Worm (Caenorhabditis elegans) whole organism, young adult: ENCODE data around the gene fbxc-49.

Experiments
- B0261.1 ChIP-seq: sonication (generic microtip); optimal IDR thresholded peaks from 2 replicates; lab custom pipeline; 2016; ENCODE audit warnings: mild to moderate bottlenecking, missing genetic modification characterization, moderate library complexity, missing compliant biosample characterization
- D2030.7 ChIP-seq: fragments of 200-800 bp; sonication (Bioruptor generic); IDR thresholded peaks from 2 replicates; pipeline ENCODE4 v1.3.6; 2022; ENCODE audit warnings: missing genetic modification reagents, missing genetic modification characterization, missing compliant biosample characterization
- F49E8.2 ChIP-seq: sonication (generic microtip); optimal IDR thresholded peaks from 3 replicates; lab custom pipeline; 2017; ENCODE audit warnings: missing genetic modification characterization, mild to moderate bottlenecking, missing compliant biosample characterization, antibody characterized with exemption, moderate library complexity; ENCODE audit not compliant: insufficient read depth
- F55B11.4 ChIP-seq: sonication (generic microtip); optimal IDR thresholded peaks from 2 replicates; lab custom pipeline; 2016; ENCODE audit warnings: missing compliant biosample characterization, missing genetic modification characterization, borderline replicate concordance; ENCODE audit not compliant: insufficient read depth
- K12H6.12 ChIP-seq: fragments of 200-800 bp; sonication (Bioruptor generic); optimal IDR thresholded peaks from 2 replicates; lab custom pipeline; 2018; ENCODE audit warnings: mild to moderate bottlenecking, missing genetic modification characterization, missing compliant biosample characterization
- T26A5.8 ChIP-seq: sonication (generic microtip); optimal IDR thresholded peaks from 2 replicates; lab custom pipeline; 2016; ENCODE audit warnings: missing genetic modification characterization, missing compliant biosample characterization
- Y53G8AR.9 ChIP-seq: fragments of 200-800 bp; sonication (Bioruptor generic); conservative IDR thresholded peaks from 2 replicates; pipeline ENCODE4 v1.3.6; 2022; ENCODE audit warnings: missing genetic modification reagents, missing genetic modification characterization, missing compliant biosample characterization
- Y67H2A.10 ChIP-seq: fragments of 200-800 bp; sonication (Bioruptor generic); conservative IDR thresholded peaks from 2 replicates; pipeline ENCODE4 v1.3.6; 2022; ENCODE audit warnings: missing genetic modification reagents, missing genetic modification characterization, missing compliant biosample characterization
- Y95B8A.8 ChIP-seq: fragments of 200-800 bp; sonication (Bioruptor generic); IDR thresholded peaks from 2 replicates; pipeline ENCODE4 v1.3.6; 2022; ENCODE audit warnings: missing genetic modification reagents, missing genetic modification characterization, missing compliant biosample characterization
- ama-1 ChIP-seq, 3 experiments: fragments of 150-350 bp in 1 of 3; sonication (generic microtip) in 2 of 3; optimal IDR thresholded peaks; 2 replicates each; lab custom pipeline; 2014 to 2018; ENCODE audit warnings: missing biosample characterization in 2 of 3, missing genetic modification characterization in 2 of 3, missing genetic modification reagents in 2 of 3
- athp-1 ChIP-seq: sonication (generic microtip); optimal IDR thresholded peaks from 2 replicates; lab custom pipeline; 2017; ENCODE audit warnings: mild to moderate bottlenecking, missing genetic modification characterization, missing compliant biosample characterization
- attf-6 ChIP-seq: fragments of 200-800 bp; sonication (Bioruptor generic); IDR thresholded peaks from 2 replicates; pipeline ENCODE4 v1.3.6; 2022; ENCODE audit warnings: missing genetic modification reagents, missing genetic modification characterization, missing compliant biosample characterization
- bed-1 ChIP-seq: fragments of 200-800 bp; sonication (Bioruptor generic); IDR thresholded peaks from 2 replicates; pipeline ENCODE4 v1.3.6; 2022; ENCODE audit warnings: missing genetic modification reagents, missing genetic modification characterization, missing compliant biosample characterization
- cebp-1 ChIP-seq, 2 experiments: fragments of 200-800 bp in 1 of 2; sonication (Bioruptor generic) in 1 of 2; sonication (generic microtip) in 1 of 2; IDR thresholded peaks in 1 of 2; optimal IDR thresholded peaks in 1 of 2; 2 replicates each; pipeline versions ENCODE4 v1.3.6 to Lab custom; 2017 to 2022; ENCODE audit warnings: missing compliant biosample characterization in 2 of 2, missing genetic modification characterization in 2 of 2, mild to moderate bottlenecking in 1 of 2, missing genetic modification reagents in 1 of 2, moderate library complexity in 1 of 2
- ceh-91 ChIP-seq: fragments of 200-800 bp; sonication (Bioruptor generic); IDR thresholded peaks from 2 replicates; pipeline ENCODE4 v1.3.6; 2022; ENCODE audit warnings: missing genetic modification reagents, missing genetic modification characterization, missing compliant biosample characterization
- efl-1 ChIP-seq: fragments of 150-350 bp; optimal IDR thresholded peaks from 2 replicates; lab custom pipeline; 2014; ENCODE audit warnings: missing biosample characterization, missing genetic modification reagents, missing genetic modification characterization
- gei-17 ChIP-seq: fragments of 200-800 bp; sonication (Bioruptor generic); optimal IDR thresholded peaks from 2 replicates; lab custom pipeline; 2018; ENCODE audit warnings: mild to moderate bottlenecking, missing genetic modification characterization, missing compliant biosample characterization
- hlh-12 ChIP-seq: sonication (generic microtip); optimal IDR thresholded peaks from 2 replicates; lab custom pipeline; 2016; ENCODE audit warnings: missing genetic modification characterization, missing compliant biosample characterization
- lag-1 ChIP-seq: fragments of 200-800 bp; sonication (Bioruptor generic); IDR thresholded peaks from 2 replicates; pipeline ENCODE4 v1.3.6; 2022; ENCODE audit warnings: missing genetic modification reagents, missing genetic modification characterization, missing compliant biosample characterization
- lin-35 ChIP-seq, 3 experiments: fragments of 150-350 bp in 2 of 3; sonication (generic microtip) in 1 of 3; optimal IDR thresholded peaks; 2 replicates each; lab custom pipeline; 2014 to 2018; ENCODE audit warnings: missing biosample characterization in 3 of 3, missing genetic modification characterization in 3 of 3, missing genetic modification reagents in 3 of 3
- lir-1 ChIP-seq: fragments of 200-800 bp; sonication (Bioruptor generic); conservative IDR thresholded peaks from 2 replicates; pipeline ENCODE4 v1.3.6; 2022; ENCODE audit warnings: missing genetic modification reagents, missing genetic modification characterization, missing compliant biosample characterization
- madf-10 ChIP-seq: sonication (generic microtip); optimal IDR thresholded peaks from 2 replicates; lab custom pipeline; 2016; ENCODE audit warnings: mild to moderate bottlenecking, missing genetic modification characterization, missing compliant biosample characterization
- mes-4 ChIP-seq: sonication (generic microtip); optimal IDR thresholded peaks from 2 replicates; lab custom pipeline; 2016; ENCODE audit warnings: missing genotype, missing genetic modification characterization, missing compliant biosample characterization
- nhr-27 ChIP-seq: fragments of 200-800 bp; sonication (Bioruptor generic); optimal IDR thresholded peaks from 2 replicates; lab custom pipeline; 2018; ENCODE audit warnings: mild to moderate bottlenecking, missing genetic modification characterization, moderate library complexity, missing compliant biosample characterization
- nhr-80 ChIP-seq: sonication (generic microtip); optimal IDR thresholded peaks from 2 replicates; lab custom pipeline; 2016; ENCODE audit warnings: missing genetic modification characterization, missing compliant biosample characterization
- pha-4 ChIP-seq: fragments of 150-350 bp; sonication (generic microtip); optimal IDR thresholded peaks from 2 replicates; lab custom pipeline; 2014; ENCODE audit warnings: missing biosample characterization, missing genetic modification reagents, missing genetic modification characterization
- rec-8 ChIP-seq, 2 experiments: sonication (generic microtip); optimal IDR thresholded peaks; 2 replicates each; lab custom pipeline; 2016; ENCODE audit warnings: mild to moderate bottlenecking in 2 of 2, missing genetic modification characterization in 2 of 2, missing genetic modification reagents in 2 of 2, missing genotype in 2 of 2, missing biosample characterization in 1 of 2, missing compliant biosample characterization in 1 of 2, moderate library complexity in 1 of 2
- sea-2 ChIP-seq: fragments of 200-800 bp; sonication (Bioruptor generic); IDR thresholded peaks from 2 replicates; pipeline ENCODE4 v1.3.6; 2022; ENCODE audit warnings: missing genetic modification characterization, missing compliant biosample characterization
- snpc-1.3 ChIP-seq: sonication (generic microtip); optimal IDR thresholded peaks from 2 replicates; lab custom pipeline; 2017; ENCODE audit warnings: missing genetic modification characterization, mild to moderate bottlenecking, missing compliant biosample characterization, antibody characterized with exemption, moderate library complexity, missing genotype, missing genetic modification reagents; ENCODE audit not compliant: insufficient read depth
- snpc-3.4 ChIP-seq: sonication (generic microtip); optimal IDR thresholded peaks from 2 replicates; lab custom pipeline; 2017; ENCODE audit warnings: missing genetic modification characterization, mild to moderate bottlenecking, missing compliant biosample characterization, antibody characterized with exemption, moderate library complexity, missing genotype, missing genetic modification reagents
- tbx-9 ChIP-seq: sonication (generic microtip); optimal IDR thresholded peaks from 2 replicates; lab custom pipeline; 2016; ENCODE audit warnings: borderline replicate concordance, missing genetic modification characterization, inconsistent platforms, missing compliant biosample characterization
- unc-62 ChIP-seq: fragments of 150-350 bp; optimal IDR thresholded peaks from 2 replicates; lab custom pipeline; 2014; ENCODE audit warnings: missing biosample characterization, missing genetic modification reagents, missing genetic modification characterization

fbxc-49 gene

ce11 chrII:2114488-2114887 lies 30.6 kb downstream of the fbxc-49 start:
- TF ChIP-seq madf-10 (tag; lab: Kevin White, UChicago), result no peak
- TF ChIP-seq F55B11.4, result no peak
- no peak for TF ChIP-seq ama-1 (optimal IDR thresholded peaks at IDR 0.05; lab: Kevin White, UChicago)
- no peak for TF ChIP-seq ama-1 (GFP tag; optimal IDR thresholded peaks at IDR 0.05; lab: Kevin White, UChicago)
- TF ChIP-seq lir-1 (GFP tag; lab: Robert Waterston, UW), result no peak
- no peak for TF ChIP-seq rec-8 (tag; optimal IDR thresholded peaks at IDR 0.05; lab: Kevin White, UChicago)
- TF ChIP-seq sea-2 (GFP tag; lab: Robert Waterston, UW), result no peak
- TF ChIP-seq nhr-27 (tag; lab: Kevin White, UChicago), result no peak
- no peak for TF ChIP-seq tbx-9
- no peak for TF ChIP-seq F49E8.2
- TF ChIP-seq bed-1, result no peak
- no peak for TF ChIP-seq D2030.7
- TF ChIP-seq T26A5.8 (tag; lab: Kevin White, UChicago), result no peak
- no peak for TF ChIP-seq cebp-1 (GFP tag; IDR thresholded peaks at IDR 0.05; lab: Robert Waterston, UW)
- no peak for TF ChIP-seq cebp-1 (tag; optimal IDR thresholded peaks at IDR 0.05; lab: Kevin White, UChicago)
- no peak for TF ChIP-seq athp-1
- TF ChIP-seq Y95B8A.8 (GFP tag; lab: Robert Waterston, UW), result no peak
- TF ChIP-seq B0261.1 (tag; lab: Kevin White, UChicago), result no peak
- TF ChIP-seq K12H6.12 (tag; lab: Kevin White, UChicago), result no peak
- TF ChIP-seq nhr-80, result no peak
- no peak for TF ChIP-seq mes-4 (tag; lab: Kevin White, UChicago)

- TF ChIP-seq unc-62 (GFP tag; lab: Kevin White, UChicago) (no peak), lin-35 (GFP tag; optimal IDR thresholded peaks at IDR 0.05; lab: Kevin White, UChicago) (no peak), attf-6 (no peak), gei-17 (GFP tag; lab: Kevin White, UChicago) (no peak)
Measured at ce11 chrII:2116794-2117193, 32.9 kb downstream of the fbxc-49 start, which contains the start of gene srh-195. srh-195 (minus strand) TSS chrII:2116894.

- TF ChIP-seq efl-1 (GFP tag; lab: Kevin White, UChicago) (no peak), pha-4 (tag; lab: Kevin White, UChicago) (no peak), madf-10 (tag; lab: Kevin White, UChicago) (no peak), lag-1 (GFP tag; lab: Robert Waterston, UW) (no peak), ama-1 (optimal IDR thresholded peaks at IDR 0.05; lab: Kevin White, UChicago) (no peak), ama-1 (GFP tag; optimal IDR thresholded peaks at IDR 0.05; lab: Kevin White, UChicago) (no peak), hlh-12 (tag; lab: Kevin White, UChicago) (no peak)
Measured at ce11 chrII:2122091-2122490, 38.2 kb downstream of the fbxc-49 start, which contains the start of gene math-37. math-37 (minus strand) TSS chrII:2122191.

- TF ChIP-seq Y53G8AR.9 (GFP tag; lab: Robert Waterston, UW) (no peak), snpc-3.4 (tag; lab: Kevin White, UChicago) (no peak), snpc-1.3 (no peak), Y67H2A.10 (GFP tag; lab: Robert Waterston, UW) (no peak), ceh-91 (GFP tag; lab: Robert Waterston, UW) (no peak)
Measured at ce11 chrII:2122762-2123161, 38.8 kb downstream of the fbxc-49 start.
